Worm (Caenorhabditis elegans) whole organism, mixed stage, embryonic: ENCODE data around the gene gnrr-6.

Source experiments
- nhr-76 ChIP-seq: sonication (generic microtip); optimal IDR thresholded peaks from 2 replicates; lab custom pipeline; 2017; ENCODE audit warnings: missing biosample characterization, missing genetic modification characterization
- unc-39 ChIP-seq: fragments of 150-350 bp; optimal IDR thresholded peaks from 2 replicates; lab custom pipeline; 2014; ENCODE audit warnings: missing biosample characterization, missing genetic modification characterization

- TF ChIP-seq nhr-76 (tag; lab: Kevin White, UChicago) = no peak
- no peak for TF ChIP-seq unc-39 (tag; lab: Kevin White, UChicago)
Observed at ce11 chrX:11196741-11197140, 18.0 kb downstream of the gnrr-6 start, which contains the start of gene C34F6.1.
